Fruit fly (Drosophila melanogaster) whole organism, embryonic: ENCODE data around the gene Mlc1.

Source experiments
- Atf3 ChIP-seq: fragments of 200-800 bp; sonication (Bioruptor generic); optimal IDR thresholded peaks from 3 replicates; lab custom pipeline; 2016; ENCODE audit warnings: missing biosample characterization, missing genetic modification characterization
- Atf6 ChIP-seq: fragments of 200-800 bp; sonication (Bioruptor generic); IDR thresholded peaks from 2 replicates; pipeline ENCODE4 v1.3.6; 2022; ENCODE audit warnings: missing biosample characterization, missing genetic modification characterization
- Awh ChIP-seq: fragments of 200-800 bp; sonication (Bioruptor generic); IDR thresholded peaks from 2 replicates; pipeline ENCODE4, ENCODE4 v1.3.6; 2022; ENCODE audit warnings: missing biosample characterization, missing genetic modification characterization
- B-H2 ChIP-seq: fragments of 200-800 bp; sonication (Bioruptor generic); optimal IDR thresholded peaks from 2 replicates; lab custom pipeline; 2018; ENCODE audit warnings: missing biosample characterization, mild to moderate bottlenecking, missing genetic modification characterization
- Bgb ChIP-seq: fragments of 200-800 bp; sonication (Bioruptor generic); IDR thresholded peaks from 2 replicates; pipeline ENCODE4 v1.3.6; 2022; ENCODE audit warnings: missing biosample characterization, missing genetic modification characterization; ENCODE audit not compliant: partially characterized antibody
- Blimp-1 ChIP-seq: fragments of 200-800 bp; sonication (Bioruptor generic); optimal IDR thresholded peaks from 3 replicates; lab custom pipeline; 2018; ENCODE audit warnings: missing biosample characterization, missing genetic modification characterization, mild to moderate bottlenecking, moderate library complexity, missing genetic modification reagents
- BtbVII ChIP-seq: fragments of 200-800 bp; sonication (Bioruptor generic); optimal IDR thresholded peaks from 3 replicates; lab custom pipeline; 2017; ENCODE audit warnings: missing biosample characterization, mild to moderate bottlenecking, missing genetic modification characterization
- C15 ChIP-seq: fragments of 200-800 bp; sonication (Bioruptor generic); IDR thresholded peaks from 3 replicates; pipeline ENCODE4 v1.3.6; 2022; ENCODE audit warnings: missing biosample characterization, missing genetic modification characterization
- CG10274 ChIP-seq: fragments of 200-800 bp; sonication (Bioruptor generic); optimal IDR thresholded peaks from 3 replicates; lab custom pipeline; 2017; ENCODE audit warnings: missing biosample characterization, mild to moderate bottlenecking, missing genetic modification characterization
- CG10462 ChIP-seq: fragments of 200-800 bp; sonication (Bioruptor generic); optimal IDR thresholded peaks from 2 replicates; lab custom pipeline; 2016; ENCODE audit warnings: missing biosample characterization, missing genetic modification characterization
- CG10565 ChIP-seq: fragments of 200-800 bp; sonication (Bioruptor generic); optimal IDR thresholded peaks from 3 replicates; lab custom pipeline; 2016; ENCODE audit warnings: missing biosample characterization, mild to moderate bottlenecking, missing genetic modification characterization
- CG10979 ChIP-seq: fragments of 200-800 bp; sonication (Bioruptor generic); optimal IDR thresholded peaks from 2 replicates; lab custom pipeline; 2018; ENCODE audit warnings: missing biosample characterization, mild to moderate bottlenecking, missing genetic modification characterization, moderate library complexity
- CG12155 ChIP-seq: fragments of 200-800 bp; sonication (Bioruptor generic); optimal IDR thresholded peaks from 3 replicates; lab custom pipeline; 2016; ENCODE audit warnings: missing biosample characterization, missing genetic modification characterization
- CG12942 ChIP-seq: fragments of 200-800 bp; sonication (Bioruptor generic); optimal IDR thresholded peaks from 3 replicates; lab custom pipeline; 2016; ENCODE audit warnings: missing biosample characterization, missing genetic modification characterization
- CG13296 ChIP-seq: fragments of 200-800 bp; sonication (Bioruptor generic); optimal IDR thresholded peaks from 3 replicates; lab custom pipeline; 2018; ENCODE audit warnings: missing biosample characterization, mild to moderate bottlenecking, missing genetic modification characterization
- CG13424 ChIP-seq: fragments of 200-800 bp; sonication (Bioruptor generic); optimal IDR thresholded peaks from 2 replicates; lab custom pipeline; 2019; ENCODE audit warnings: missing biosample characterization, mild to moderate bottlenecking, missing genetic modification characterization, moderate library complexity
- CG13624 ChIP-seq: fragments of 200-800 bp; sonication (Bioruptor generic); optimal IDR thresholded peaks from 2 replicates; lab custom pipeline; 2016; ENCODE audit warnings: missing biosample characterization, missing genetic modification characterization
- CG16813 ChIP-seq: fragments of 200-800 bp; sonication (Bioruptor generic); IDR thresholded peaks from 3 replicates; pipeline ENCODE4 v1.3.6; 2022; ENCODE audit warnings: missing biosample characterization, missing genetic modification characterization; ENCODE audit not compliant: partially characterized antibody
- CG18764 ChIP-seq: fragments of 200-800 bp; sonication (Bioruptor generic); optimal IDR thresholded peaks from 3 replicates; lab custom pipeline; 2016; ENCODE audit warnings: missing biosample characterization, missing genetic modification characterization
- CG32772 ChIP-seq: fragments of 200-800 bp; sonication (Bioruptor generic); IDR thresholded peaks from 2 replicates; pipeline ENCODE4 v1.3.6; 2022; ENCODE audit warnings: missing biosample characterization, missing genetic modification characterization
- CG6254 ChIP-seq: fragments of 200-800 bp; sonication (Bioruptor generic); optimal IDR thresholded peaks from 3 replicates; lab custom pipeline; 2017; ENCODE audit warnings: mild to moderate bottlenecking, missing biosample characterization, missing genetic modification reagents, missing genetic modification characterization
- CG7357 ChIP-seq: fragments of 200-800 bp; sonication (Bioruptor generic); IDR thresholded peaks from 3 replicates; pipeline ENCODE4 v1.3.6; 2022; ENCODE audit warnings: missing biosample characterization, missing genetic modification characterization
- CG9437 ChIP-seq: fragments of 200-800 bp; sonication (Bioruptor generic); optimal IDR thresholded peaks from 2 replicates; lab custom pipeline; 2018; ENCODE audit warnings: missing biosample characterization, mild to moderate bottlenecking, missing genetic modification characterization
- HmgD ChIP-seq: fragments of 200-800 bp; sonication (Bioruptor generic); optimal IDR thresholded peaks from 3 replicates; lab custom pipeline; 2016; ENCODE audit warnings: missing biosample characterization, missing genetic modification characterization
- Hr51 ChIP-seq, 2 experiments: fragments of 200-800 bp; sonication (Bioruptor generic); optimal IDR thresholded peaks; 2 replicates in 1 of 2; 3 replicates in 1 of 2; lab custom pipeline; 2016 to 2018; ENCODE audit warnings: missing biosample characterization in 2 of 2, missing genetic modification characterization in 2 of 2, mild to moderate bottlenecking in 1 of 2, moderate library complexity in 1 of 2
- Kr ChIP-seq: fragments of 200-800 bp; sonication (Bioruptor generic); optimal IDR thresholded peaks from 2 replicates; lab custom pipeline; 2017; ENCODE audit warnings: missing biosample characterization, mild to moderate bottlenecking, missing genetic modification characterization
- Mad ChIP-seq: fragments of 200-800 bp; sonication (Bioruptor generic); optimal IDR thresholded peaks from 2 replicates; lab custom pipeline; 2016; ENCODE audit warnings: missing biosample characterization, missing genetic modification characterization
- PHDP ChIP-seq: fragments of 200-800 bp; sonication (Bioruptor generic); optimal IDR thresholded peaks from 3 replicates; lab custom pipeline; 2018; ENCODE audit warnings: missing biosample characterization, mild to moderate bottlenecking, missing genetic modification characterization, moderate library complexity
- Ptx1 ChIP-seq: fragments of 200-800 bp; sonication (Bioruptor generic); IDR thresholded peaks from 2 replicates; pipeline ENCODE4 v1.3.6; 2022; ENCODE audit warnings: missing biosample characterization, missing genetic modification characterization
- Sin3A ChIP-seq: fragments of >200 bp; optimal IDR thresholded peaks from 2 replicates; lab custom pipeline; 2018
- Tbp ChIP-seq: fragments of >200 bp; optimal IDR thresholded peaks from 2 replicates; lab custom pipeline; 2018; ENCODE audit warnings: missing biosample characterization, missing genetic modification characterization
- Xbp1 ChIP-seq: fragments of 200-800 bp; sonication (Bioruptor generic); optimal IDR thresholded peaks from 3 replicates; lab custom pipeline; 2016; ENCODE audit warnings: missing biosample characterization, mild to moderate bottlenecking, missing genetic modification characterization
- abd-A ChIP-seq: fragments of 200-800 bp; sonication (Bioruptor generic); optimal IDR thresholded peaks from 3 replicates; lab custom pipeline; 2019; ENCODE audit warnings: missing biosample characterization, mild to moderate bottlenecking, missing genetic modification characterization, moderate library complexity
- bbx ChIP-seq: fragments of 200-800 bp; sonication (Bioruptor generic); IDR thresholded peaks from 2 replicates; pipeline ENCODE4 v1.3.6; 2022; ENCODE audit warnings: missing biosample characterization, missing genetic modification characterization; ENCODE audit not compliant: partially characterized antibody
- cad ChIP-seq: fragments of >200 bp; optimal IDR thresholded peaks from 2 replicates; lab custom pipeline; 2017; ENCODE audit warnings: missing biosample characterization, missing genetic modification characterization
- cas ChIP-seq: fragments of 200-800 bp; sonication (Bioruptor generic); IDR thresholded peaks from 2 replicates; pipeline ENCODE4 v1.3.6; 2022; ENCODE audit warnings: missing biosample characterization, missing genetic modification characterization
- cato ChIP-seq: fragments of 200-800 bp; sonication (Bioruptor generic); optimal IDR thresholded peaks from 2 replicates; lab custom pipeline; 2016; ENCODE audit warnings: missing biosample characterization, missing genetic modification characterization, borderline replicate concordance
- dan ChIP-seq: fragments of 200-800 bp; sonication (Bioruptor generic); IDR thresholded peaks from 2 replicates; pipeline ENCODE4 v1.3.6; 2022; ENCODE audit warnings: missing biosample characterization, missing genetic modification characterization
- danr ChIP-seq: fragments of 200-800 bp; sonication (Bioruptor generic); IDR thresholded peaks from 2 replicates; pipeline ENCODE4 v1.3.6; 2022; ENCODE audit warnings: missing biosample characterization, missing genetic modification characterization
- dysf ChIP-seq: fragments of 200-800 bp; sonication (Bioruptor generic); IDR thresholded peaks from 3 replicates; pipeline ENCODE4 v1.3.6; 2022; ENCODE audit warnings: missing biosample characterization, missing genetic modification characterization
- fd3F ChIP-seq: fragments of 200-800 bp; sonication (Bioruptor generic); optimal IDR thresholded peaks from 2 replicates; lab custom pipeline; 2018; ENCODE audit warnings: missing biosample characterization, mild to moderate bottlenecking, missing genetic modification characterization, moderate library complexity
- her ChIP-seq: fragments of 200-800 bp; sonication (Bioruptor generic); optimal IDR thresholded peaks from 2 replicates; lab custom pipeline; 2016; ENCODE audit warnings: missing biosample characterization, missing genetic modification characterization
- mirr ChIP-seq: fragments of 200-800 bp; sonication (Bioruptor generic); optimal IDR thresholded peaks from 3 replicates; lab custom pipeline; 2018; ENCODE audit warnings: missing biosample characterization, mild to moderate bottlenecking, missing genetic modification characterization
- onecut ChIP-seq: fragments of 200-800 bp; sonication (Bioruptor generic); IDR thresholded peaks from 2 replicates; pipeline ENCODE4 v1.3.6; 2022; ENCODE audit warnings: missing biosample characterization, missing genetic modification characterization
- org-1 ChIP-seq: fragments of 200-800 bp; sonication (Bioruptor generic); optimal IDR thresholded peaks from 2 replicates; lab custom pipeline; 2017; ENCODE audit warnings: missing biosample characterization, missing genetic modification characterization
- scrt ChIP-seq: fragments of 200-800 bp; sonication (Bioruptor generic); optimal IDR thresholded peaks from 2 replicates; lab custom pipeline; 2018; ENCODE audit warnings: missing biosample characterization, mild to moderate bottlenecking, missing genetic modification characterization, moderate library complexity
- sr ChIP-seq: fragments of 200-800 bp; sonication (Bioruptor generic); IDR thresholded peaks from 3 replicates; pipeline ENCODE4 v1.3.6; 2022; ENCODE audit warnings: missing biosample characterization, missing genetic modification characterization
- unpg ChIP-seq: fragments of 200-800 bp; sonication (Bioruptor generic); optimal IDR thresholded peaks from 3 replicates; lab custom pipeline; 2018; ENCODE audit warnings: missing biosample characterization, mild to moderate bottlenecking, missing genetic modification characterization, moderate library complexity
- vnd ChIP-seq: fragments of 200-800 bp; sonication (Bioruptor generic); IDR thresholded peaks from 3 replicates; pipeline ENCODE4 v1.3.6; 2022; ENCODE audit warnings: missing biosample characterization, missing genetic modification characterization; ENCODE audit not compliant: partially characterized antibody

Mlc1 gene

dm6 chr3R:27607218-27607929 lies 52.6 kb downstream of the Mlc1 start, which contains the start of the genes dsd and Tusp (continued):
- peak; percentile 50 for TF ChIP-seq CG10979 (tag; lab: Kevin White, UChicago)
- TF ChIP-seq cato (GFP tag; lab: Kevin White, UChicago): peak; percentile 59
- peak; percentile 39 for TF ChIP-seq BtbVII (GFP tag; lab: Kevin White, UChicago)
- peak; percentile 57 for TF ChIP-seq CG13296 (GFP tag; lab: Kevin White, UChicago)
- no peak for TF ChIP-seq dan (GFP tag; lab: Robert Waterston, UW)
- peak; percentile 74 for TF ChIP-seq CG13624
- TF ChIP-seq Ptx1 (GFP tag; lab: Robert Waterston, UW): peak; percentile 84
- TF ChIP-seq abd-A: no peak
- peak; percentile 64 for TF ChIP-seq PHDP (tag; lab: Kevin White, UChicago)
- no peak for TF ChIP-seq sr (GFP tag; lab: Robert Waterston, UW)
- 0 out of 2 replicates have a peak, but pooled peaks have one; percentile 44 for TF ChIP-seq danr (GFP tag; lab: Robert Waterston, UW)
- peak; percentile 62 for TF ChIP-seq Bgb (GFP tag; lab: Robert Waterston, UW)
- TF ChIP-seq onecut (GFP tag; lab: Robert Waterston, UW): peak; percentile 14
- peak; percentile 7 for TF ChIP-seq scrt (GFP tag; lab: Kevin White, UChicago)
- TF ChIP-seq org-1 (GFP tag; lab: Kevin White, UChicago): peak; percentile 59
- peak; percentile 55 for TF ChIP-seq CG9437
- TF ChIP-seq CG7357 (GFP tag; lab: Robert Waterston, UW): peak; percentile 46; the same call in 2 of the 3 replicates
- TF ChIP-seq CG12155: peak; percentile 84
- TF ChIP-seq cad (GFP tag; lab: Kevin White, UChicago): no peak
- peak; percentile 54 to 77 for TF ChIP-seq Hr51 (GFP tag; optimal IDR thresholded peaks at IDR 0.05; lab: Kevin White, UChicago)
- peak; percentile 56 for TF ChIP-seq her (GFP tag; lab: Kevin White, UChicago)
- 0 out of 2 replicates have a peak, but pooled peaks have one; percentile 16 for TF ChIP-seq cas (GFP tag; lab: Robert Waterston, UW)
- peak; percentile 23 for TF ChIP-seq CG10274 (GFP tag; lab: Kevin White, UChicago)
- peak; percentile 73 for TF ChIP-seq B-H2
- peak; percentile 69 for TF ChIP-seq Mad
- TF ChIP-seq mirr (GFP tag; lab: Kevin White, UChicago): peak; percentile 30
- TF ChIP-seq CG6254 (GFP tag; lab: Kevin White, UChicago): peak; percentile 16
- TF ChIP-seq CG18764 (GFP tag; lab: Kevin White, UChicago): peak; percentile 78
- TF ChIP-seq vnd (GFP tag; lab: Robert Waterston, UW): peak; percentile 68; the same call in 2 of the 3 replicates
- TF ChIP-seq CG12942 (GFP tag; lab: Kevin White, UChicago): peak; percentile 79
- TF ChIP-seq CG10565 (GFP tag; lab: Kevin White, UChicago): no peak
- peak; percentile 91 for TF ChIP-seq Xbp1
- peak; percentile 76 for TF ChIP-seq CG13424 (tag; lab: Kevin White, UChicago)
- TF ChIP-seq fd3F: peak; percentile 61
- TF ChIP-seq Sin3A: no peak
- TF ChIP-seq CG10462: peak; percentile 77
- TF ChIP-seq Kr (GFP tag; lab: Kevin White, UChicago): no peak
- peak; percentile 48 for TF ChIP-seq Awh (GFP tag; lab: Robert Waterston, UW)
- TF ChIP-seq bbx (GFP tag; lab: Robert Waterston, UW): peak; percentile 11; the same call in 1 of the 2 replicates
- peak; percentile 58 for TF ChIP-seq Atf3 (GFP tag; lab: Kevin White, UChicago)
- TF ChIP-seq dysf (GFP tag; lab: Robert Waterston, UW): peak; percentile 76
- peak; percentile 58 for TF ChIP-seq unpg
- TF ChIP-seq CG16813: peak; percentile 59
- no peak for TF ChIP-seq Tbp
- peak; percentile 68 for TF ChIP-seq Atf6
- TF ChIP-seq CG32772: peak; percentile 78
- peak; percentile 61 for TF ChIP-seq Blimp-1 (GFP tag; lab: Kevin White, UChicago)
- no peak for TF ChIP-seq C15 (GFP tag; lab: Robert Waterston, UW)
- TF ChIP-seq HmgD (GFP tag; lab: Kevin White, UChicago): peak; percentile 14
